Fruit fly (Drosophila melanogaster) whole organism, embryonic: ENCODE data around the gene Coq2.

Source experiments
- Abd-B ChIP-seq: fragments of 200-800 bp; sonication (Bioruptor generic); optimal IDR thresholded peaks from 2 replicates; lab custom pipeline; 2018; ENCODE audit warnings: missing biosample characterization, mild to moderate bottlenecking, missing genetic modification characterization, moderate library complexity
- Adf1 ChIP-seq: fragments of 200-800 bp; sonication (Bioruptor generic); IDR thresholded peaks from 2 replicates; pipeline ENCODE4 v1.3.6; 2022; ENCODE audit warnings: missing biosample characterization, missing genetic modification characterization
- Asciz ChIP-seq: fragments of 200-800 bp; sonication (Bioruptor generic); optimal IDR thresholded peaks from 2 replicates; lab custom pipeline; 2017; ENCODE audit warnings: missing biosample characterization, mild to moderate bottlenecking, missing genetic modification characterization, missing genetic modification reagents
- B-H2 ChIP-seq: fragments of 200-800 bp; sonication (Bioruptor generic); optimal IDR thresholded peaks from 2 replicates; lab custom pipeline; 2018; ENCODE audit warnings: missing biosample characterization, mild to moderate bottlenecking, missing genetic modification characterization
- BtbVII ChIP-seq: fragments of 200-800 bp; sonication (Bioruptor generic); optimal IDR thresholded peaks from 3 replicates; lab custom pipeline; 2017; ENCODE audit warnings: missing biosample characterization, mild to moderate bottlenecking, missing genetic modification characterization
- C15 ChIP-seq: fragments of 200-800 bp; sonication (Bioruptor generic); IDR thresholded peaks from 3 replicates; pipeline ENCODE4 v1.3.6; 2022; ENCODE audit warnings: missing biosample characterization, missing genetic modification characterization
- CG10147 ChIP-seq: fragments of 200-800 bp; sonication (Bioruptor generic); optimal IDR thresholded peaks from 2 replicates; lab custom pipeline; 2019; ENCODE audit warnings: missing biosample characterization, mild to moderate bottlenecking, missing genetic modification characterization, moderate library complexity
- CG11247 ChIP-seq: fragments of 200-800 bp; sonication (Bioruptor generic); IDR thresholded peaks from 2 replicates; pipeline ENCODE4 v1.3.6; 2022; ENCODE audit warnings: missing biosample characterization, missing genetic modification characterization
- CG11456 ChIP-seq: fragments of 200-800 bp; sonication (Bioruptor generic); IDR thresholded peaks from 3 replicates; pipeline ENCODE4 v1.3.6; 2022; ENCODE audit warnings: missing biosample characterization, missing genetic modification characterization
- CG11504 ChIP-seq: fragments of 200-800 bp; sonication (Bioruptor generic); optimal IDR thresholded peaks from 3 replicates; lab custom pipeline; 2019; ENCODE audit warnings: missing biosample characterization, mild to moderate bottlenecking, missing genetic modification characterization, moderate library complexity
- CG15073 ChIP-seq: fragments of 200-800 bp; sonication (Bioruptor generic); optimal IDR thresholded peaks from 2 replicates; lab custom pipeline; 2016; ENCODE audit warnings: missing biosample characterization, missing genetic modification characterization
- CG2199 ChIP-seq: fragments of 200-800 bp; sonication (Bioruptor generic); IDR thresholded peaks from 3 replicates; pipeline ENCODE4 v1.3.6; 2022; ENCODE audit warnings: missing biosample characterization, missing genetic modification characterization
- CG32772 ChIP-seq: fragments of 200-800 bp; sonication (Bioruptor generic); IDR thresholded peaks from 2 replicates; pipeline ENCODE4 v1.3.6; 2022; ENCODE audit warnings: missing biosample characterization, missing genetic modification characterization
- CG33213 ChIP-seq: fragments of 200-800 bp; sonication (Bioruptor generic); optimal IDR thresholded peaks from 3 replicates; lab custom pipeline; 2016; ENCODE audit warnings: missing biosample characterization, missing genetic modification characterization
- CG4360 ChIP-seq: fragments of 200-800 bp; sonication (Bioruptor generic); IDR thresholded peaks from 2 replicates; pipeline ENCODE4 v1.3.6; 2022; ENCODE audit warnings: missing biosample characterization, missing genetic modification characterization
- CG5953 ChIP-seq: fragments of 200-800 bp; sonication (Bioruptor generic); IDR thresholded peaks from 2 replicates; pipeline ENCODE4 v1.3.6; 2022; ENCODE audit warnings: missing biosample characterization, missing genetic modification characterization
- CG6175 ChIP-seq: fragments of 200-800 bp; sonication (Bioruptor generic); IDR thresholded peaks from 3 replicates; pipeline ENCODE4 v1.3.6; 2022; ENCODE audit warnings: missing biosample characterization, missing genetic modification characterization
- CG6765 ChIP-seq: fragments of 200-800 bp; sonication (Bioruptor generic); optimal IDR thresholded peaks from 3 replicates; lab custom pipeline; 2017; ENCODE audit warnings: missing biosample characterization, mild to moderate bottlenecking, missing genetic modification characterization
- CG7271 ChIP-seq: fragments of 200-800 bp; sonication (Bioruptor generic); optimal IDR thresholded peaks from 2 replicates; lab custom pipeline; 2018; ENCODE audit warnings: missing biosample characterization, mild to moderate bottlenecking, missing genetic modification characterization, moderate library complexity
- CG7786 ChIP-seq: fragments of 200-800 bp; sonication (Bioruptor generic); optimal IDR thresholded peaks from 2 replicates; lab custom pipeline; 2016; ENCODE audit warnings: missing biosample characterization, missing genetic modification characterization
- CG7928 ChIP-seq: fragments of 200-800 bp; sonication (Bioruptor generic); optimal IDR thresholded peaks from 2 replicates; lab custom pipeline; 2017; ENCODE audit warnings: missing biosample characterization, mild to moderate bottlenecking, missing genetic modification characterization
- CG7987 ChIP-seq: fragments of 200-800 bp; sonication (Bioruptor generic); optimal IDR thresholded peaks from 2 replicates; lab custom pipeline; 2018; ENCODE audit warnings: missing biosample characterization, mild to moderate bottlenecking, missing genetic modification characterization, moderate library complexity
- CG9797 ChIP-seq: fragments of 200-800 bp; sonication (Bioruptor generic); optimal IDR thresholded peaks from 3 replicates; lab custom pipeline; 2018; ENCODE audit warnings: missing biosample characterization, mild to moderate bottlenecking, missing genetic modification characterization
- CrebB ChIP-seq: fragments of 200-800 bp; sonication (Bioruptor generic); optimal IDR thresholded peaks from 3 replicates; lab custom pipeline; 2018; ENCODE audit warnings: missing biosample characterization, mild to moderate bottlenecking, missing genetic modification characterization
- Dek ChIP-seq: fragments of 200-800 bp; sonication (Bioruptor generic); optimal IDR thresholded peaks from 3 replicates; lab custom pipeline; 2019; ENCODE audit warnings: missing biosample characterization, mild to moderate bottlenecking, missing genetic modification characterization, moderate library complexity
- Fer2 ChIP-seq: fragments of 200-800 bp; sonication (Bioruptor generic); optimal IDR thresholded peaks from 2 replicates; lab custom pipeline; 2018; ENCODE audit warnings: missing biosample characterization, mild to moderate bottlenecking, missing genetic modification characterization, moderate library complexity
- Hey ChIP-seq: fragments of 200-800 bp; sonication (Bioruptor generic); optimal IDR thresholded peaks from 3 replicates; lab custom pipeline; 2018; ENCODE audit warnings: missing biosample characterization, mild to moderate bottlenecking, missing genetic modification characterization
- Mad ChIP-seq: fragments of 200-800 bp; sonication (Bioruptor generic); optimal IDR thresholded peaks from 2 replicates; lab custom pipeline; 2016; ENCODE audit warnings: missing biosample characterization, missing genetic modification characterization
- Max ChIP-seq: fragments of 200-800 bp; sonication (Bioruptor generic); optimal IDR thresholded peaks from 2 replicates; lab custom pipeline; 2016; ENCODE audit warnings: missing biosample characterization, mild to moderate bottlenecking, missing genetic modification characterization
- Tbp ChIP-seq: fragments of >200 bp; optimal IDR thresholded peaks from 2 replicates; lab custom pipeline; 2018; ENCODE audit warnings: missing biosample characterization, missing genetic modification characterization
- Trl ChIP-seq, 3 experiments: fragments of >200 bp in 2 of 3; fragments of 200-800 bp in 1 of 3; sonication (Bioruptor generic) in 1 of 3; optimal IDR thresholded peaks; 2 replicates in 1 of 3; 3 replicates in 2 of 3; lab custom pipeline; 2016 to 2017; ENCODE audit warnings: missing biosample characterization in 1 of 3, missing genetic modification characterization in 1 of 3
- ab ChIP-seq: fragments of 200-800 bp; sonication (Bioruptor generic); optimal IDR thresholded peaks from 2 replicates; lab custom pipeline; 2016; ENCODE audit warnings: missing biosample characterization, missing genetic modification characterization
- ac ChIP-seq: fragments of 200-800 bp; sonication (Bioruptor generic); optimal IDR thresholded peaks from 3 replicates; lab custom pipeline; 2017; ENCODE audit warnings: missing biosample characterization, mild to moderate bottlenecking, missing genetic modification characterization
- ato ChIP-seq: fragments of 200-800 bp; sonication (Bioruptor generic); IDR thresholded peaks from 2 replicates; pipeline ENCODE4 v1.3.6; 2022; ENCODE audit warnings: missing biosample characterization, missing genetic modification characterization; ENCODE audit not compliant: partially characterized antibody
- bcd ChIP-seq: fragments of 200-800 bp; sonication (Bioruptor generic); optimal IDR thresholded peaks from 2 replicates; lab custom pipeline; 2017; ENCODE audit warnings: missing biosample characterization, mild to moderate bottlenecking, missing genetic modification characterization
- bowl ChIP-seq: fragments of 200-800 bp; sonication (Bioruptor generic); IDR thresholded peaks from 2 replicates; pipeline ENCODE4 v1.3.6; 2022; ENCODE audit warnings: missing biosample characterization, missing genetic modification characterization
- chif ChIP-seq, 2 experiments: fragments of 200-800 bp; sonication (Bioruptor generic); optimal IDR thresholded peaks; 3 replicates each; lab custom pipeline; 2016; ENCODE audit warnings: missing biosample characterization in 2 of 2, missing genetic modification characterization in 2 of 2
- chm ChIP-seq: fragments of 200-800 bp; sonication (Bioruptor generic); IDR thresholded peaks from 2 replicates; pipeline ENCODE4 v1.3.6; 2022; ENCODE audit warnings: missing biosample characterization, missing genetic modification characterization
- da ChIP-seq: fragments of 200-800 bp; sonication (Bioruptor generic); optimal IDR thresholded peaks from 2 replicates; lab custom pipeline; 2016; ENCODE audit warnings: missing biosample characterization, missing genetic modification characterization
- dimm ChIP-seq: fragments of 200-800 bp; sonication (Bioruptor generic); IDR thresholded peaks from 2 replicates; pipeline ENCODE4 v1.3.6; 2022; ENCODE audit warnings: missing biosample characterization, missing genetic modification characterization
- dm ChIP-seq: fragments of 200-800 bp; sonication (Bioruptor generic); optimal IDR thresholded peaks from 3 replicates; lab custom pipeline; 2016; ENCODE audit warnings: missing biosample characterization, missing genetic modification characterization
- fd3F ChIP-seq: fragments of 200-800 bp; sonication (Bioruptor generic); optimal IDR thresholded peaks from 2 replicates; lab custom pipeline; 2018; ENCODE audit warnings: missing biosample characterization, mild to moderate bottlenecking, missing genetic modification characterization, moderate library complexity
- her ChIP-seq: fragments of 200-800 bp; sonication (Bioruptor generic); optimal IDR thresholded peaks from 2 replicates; lab custom pipeline; 2016; ENCODE audit warnings: missing biosample characterization, missing genetic modification characterization
- lilli ChIP-seq: fragments of 200-800 bp; sonication (Bioruptor generic); optimal IDR thresholded peaks from 3 replicates; lab custom pipeline; 2016; ENCODE audit warnings: missing biosample characterization, missing genetic modification characterization
- lola ChIP-seq, 3 experiments: fragments of >200 bp in 2 of 3; fragments of 200-800 bp in 1 of 3; sonication (Bioruptor generic) in 1 of 3; optimal IDR thresholded peaks; 2 replicates each; lab custom pipeline; 2017 to 2019; ENCODE audit warnings: missing biosample characterization in 3 of 3, missing genetic modification characterization in 3 of 3, mild to moderate bottlenecking in 1 of 3, moderate library complexity in 1 of 3
- pnt ChIP-seq: fragments of 200-800 bp; sonication (Bioruptor generic); optimal IDR thresholded peaks from 3 replicates; lab custom pipeline; 2016; ENCODE audit warnings: missing biosample characterization, missing genetic modification characterization
- sd ChIP-seq: fragments of 200-800 bp; sonication (Bioruptor generic); optimal IDR thresholded peaks from 3 replicates; lab custom pipeline; 2018; ENCODE audit warnings: missing biosample characterization, mild to moderate bottlenecking, missing genetic modification characterization, moderate library complexity
- sug ChIP-seq: fragments of 200-800 bp; optimal IDR thresholded peaks from 2 replicates; lab custom pipeline; 2019; ENCODE audit warnings: missing biosample characterization, mild to moderate bottlenecking, missing genetic modification characterization, moderate library complexity
- tx ChIP-seq: fragments of 200-800 bp; sonication (Bioruptor generic); optimal IDR thresholded peaks from 2 replicates; lab custom pipeline; 2016; ENCODE audit warnings: missing biosample characterization, missing genetic modification characterization

Coq2 gene

DNA sequence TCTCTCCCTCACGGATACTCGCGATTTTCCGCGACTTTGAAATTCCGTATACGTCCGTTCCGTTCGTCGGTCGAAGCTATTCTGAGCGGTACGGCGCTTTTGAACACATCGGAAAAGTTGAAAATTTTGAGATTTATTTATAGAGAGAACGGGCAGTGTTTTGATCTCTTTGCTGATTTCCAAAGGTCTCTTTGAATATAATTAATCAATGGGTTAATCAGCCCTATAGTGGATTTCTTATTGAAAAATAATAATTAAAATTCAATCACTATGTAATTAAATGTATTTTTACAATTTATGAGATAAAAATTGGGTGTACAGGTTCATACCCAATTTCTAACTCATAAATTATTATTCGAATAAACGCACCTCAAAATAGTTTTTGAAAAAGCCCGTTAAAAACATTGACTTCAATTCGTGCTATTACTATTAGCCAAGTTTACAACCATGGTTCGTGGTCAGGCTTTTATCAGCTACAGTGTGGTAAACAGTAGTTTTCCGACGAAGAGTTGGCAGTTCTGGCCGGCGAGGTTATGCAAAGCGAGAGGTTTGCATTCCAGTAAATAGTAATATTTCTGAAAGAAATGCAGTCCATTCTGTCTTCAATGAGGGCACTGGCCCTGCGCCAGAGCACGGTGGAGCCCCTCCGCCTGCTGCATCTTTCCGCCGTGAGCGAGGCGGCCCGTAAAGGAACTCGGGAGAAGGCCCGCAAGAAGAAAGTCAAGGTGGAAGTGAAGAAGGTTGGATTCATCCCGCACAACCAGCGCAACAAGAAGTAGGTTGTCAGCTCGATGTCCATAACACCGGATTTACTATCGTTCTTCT lies 15.2 kb downstream of the Coq2 start, which contains the start of the genes CG9626 and mRpL1 (continued):
- TF ChIP-seq B-H2 (GFP tag; lab: Kevin White, UChicago) (no peak), CG11504 (tag; lab: Kevin White, UChicago) (no peak), tx (no peak), CG7928 (GFP tag; lab: Kevin White, UChicago) (peak; percentile 19), chif (GFP tag; optimal IDR thresholded peaks at IDR 0.05; lab: Kevin White, UChicago) (peak in 1 of 2 experiments; percentile 29), lilli (GFP tag; lab: Kevin White, UChicago) (no peak), CG15073 (GFP tag; lab: Kevin White, UChicago) (no peak), Dek (tag; lab: Kevin White, UChicago) (peak; percentile 24), CG11247 (no peak), CG7271 (tag; lab: Kevin White, UChicago) (no peak), CG32772 (GFP tag; lab: Robert Waterston, UW) (no peak), CG2199 (GFP tag; lab: Robert Waterston, UW) (peak; percentile 51; the same call in 1 of the 3 replicates), CG7786 (GFP tag; lab: Kevin White, UChicago) (peak; percentile 9), Max (GFP tag; lab: Kevin White, UChicago) (peak; percentile 8), CG9797 (peak; percentile 47), pnt (GFP tag; lab: Kevin White, UChicago) (no peak), sug (tag; lab: Kevin White, UChicago) (peak; percentile 46), C15 (no peak), CG33213 (GFP tag; lab: Kevin White, UChicago) (peak; percentile 58), CrebB (peak; percentile 19), CG5953 (GFP tag; lab: Robert Waterston, UW) (no peak), Fer2 (tag; lab: Kevin White, UChicago) (no peak), Adf1 (GFP tag; lab: Robert Waterston, UW) (no peak), ato (GFP tag; lab: Robert Waterston, UW) (peak; percentile 70), Hey (tag; lab: Kevin White, UChicago) (no peak), BtbVII (GFP tag; lab: Kevin White, UChicago) (no peak), ac (GFP tag; lab: Kevin White, UChicago) (no peak), Tbp (GFP tag; lab: Kevin White, UChicago) (no peak), CG6765 (GFP tag; lab: Kevin White, UChicago) (no peak), CG10147 (GFP tag; lab: Kevin White, UChicago) (no peak), sd (tag; lab: Kevin White, UChicago) (peak; percentile 87), lola (GFP tag; optimal IDR thresholded peaks at IDR 0.05; lab: Kevin White, UChicago) (no peak), dm (GFP tag; lab: Kevin White, UChicago) (peak; percentile 69), chm (GFP tag; lab: Robert Waterston, UW) (no peak), bowl (GFP tag; lab: Robert Waterston, UW) (no peak), ab (no peak), CG4360 (GFP tag; lab: Robert Waterston, UW) (no peak), fd3F (GFP tag; lab: Kevin White, UChicago) (no peak), dimm (GFP tag; lab: Robert Waterston, UW) (no peak), CG11456 (GFP tag; lab: Robert Waterston, UW) (no peak), da (GFP tag; lab: Kevin White, UChicago) (no peak), Asciz (GFP tag; lab: Kevin White, UChicago) (no peak), CG6175 (GFP tag; lab: Robert Waterston, UW) (no peak), bcd (GFP tag; lab: Kevin White, UChicago) (no peak), Trl (optimal IDR thresholded peaks at IDR 0.05; lab: Kevin White, UChicago) (no peak), Trl (GFP tag; optimal IDR thresholded peaks at IDR 0.05; lab: Kevin White, UChicago) (no peak), CG7987 (no peak), her (GFP tag; lab: Kevin White, UChicago) (no peak), Mad (GFP tag; lab: Kevin White, UChicago) (peak; percentile 15), Abd-B (peak; percentile 78)
